Fruit fly (Drosophila melanogaster) whole organism, embryonic: ENCODE data around the gene Dh44.

Source experiments
- Abd-B ChIP-seq: fragments of 200-800 bp; sonication (Bioruptor generic); optimal IDR thresholded peaks from 2 replicates; lab custom pipeline; 2018; ENCODE audit warnings: missing biosample characterization, mild to moderate bottlenecking, missing genetic modification characterization, moderate library complexity
- Blimp-1 ChIP-seq: fragments of 200-800 bp; sonication (Bioruptor generic); optimal IDR thresholded peaks from 3 replicates; lab custom pipeline; 2018; ENCODE audit warnings: missing biosample characterization, missing genetic modification characterization, mild to moderate bottlenecking, moderate library complexity, missing genetic modification reagents
- BtbVII ChIP-seq: fragments of 200-800 bp; sonication (Bioruptor generic); optimal IDR thresholded peaks from 3 replicates; lab custom pipeline; 2017; ENCODE audit warnings: missing biosample characterization, mild to moderate bottlenecking, missing genetic modification characterization
- C15 ChIP-seq: fragments of 200-800 bp; sonication (Bioruptor generic); IDR thresholded peaks from 3 replicates; pipeline ENCODE4 v1.3.6; 2022; ENCODE audit warnings: missing biosample characterization, missing genetic modification characterization
- CG11093 ChIP-seq: fragments of 200-800 bp; sonication (Bioruptor generic); IDR thresholded peaks from 3 replicates; pipeline ENCODE4 v1.3.6; 2022; ENCODE audit warnings: missing biosample characterization, missing genetic modification characterization
- CG11723 ChIP-seq: fragments of 200-800 bp; sonication (Bioruptor generic); optimal IDR thresholded peaks from 2 replicates; lab custom pipeline; 2017; ENCODE audit warnings: missing biosample characterization, mild to moderate bottlenecking, missing genetic modification characterization
- CG12769 ChIP-seq: fragments of 200-800 bp; sonication (Bioruptor generic); optimal IDR thresholded peaks from 2 replicates; lab custom pipeline; 2019; ENCODE audit warnings: missing biosample characterization, mild to moderate bottlenecking, missing genetic modification characterization, moderate library complexity
- CG13775 ChIP-seq: fragments of 200-800 bp; sonication (Bioruptor generic); optimal IDR thresholded peaks from 3 replicates; lab custom pipeline; 2017; ENCODE audit warnings: missing biosample characterization, mild to moderate bottlenecking, missing genetic modification characterization
- CG13894 ChIP-seq: fragments of 200-800 bp; sonication (Bioruptor generic); optimal IDR thresholded peaks from 3 replicates; lab custom pipeline; 2018; ENCODE audit warnings: missing biosample characterization, mild to moderate bottlenecking, missing genetic modification characterization, moderate library complexity
- CG14441 ChIP-seq: fragments of 200-800 bp; sonication (Bioruptor generic); IDR thresholded peaks from 2 replicates; pipeline ENCODE4 v1.3.6; 2022; ENCODE audit warnings: missing biosample characterization, missing genetic modification characterization
- CG1602 ChIP-seq: fragments of 200-800 bp; sonication (Bioruptor generic); optimal IDR thresholded peaks from 3 replicates; lab custom pipeline; 2016; ENCODE audit warnings: missing biosample characterization, missing genetic modification characterization
- CG16779 ChIP-seq: fragments of 200-800 bp; sonication (Bioruptor generic); IDR thresholded peaks from 2 replicates; pipeline ENCODE4 v1.3.6; 2022; ENCODE audit warnings: missing biosample characterization, missing genetic modification characterization
- CG17328 ChIP-seq: fragments of 200-800 bp; sonication (Bioruptor generic); IDR thresholded peaks from 2 replicates; pipeline ENCODE4 v1.3.6; 2022; ENCODE audit warnings: missing biosample characterization, missing genetic modification characterization
- CG17612 ChIP-seq: fragments of 200-800 bp; sonication (Bioruptor generic); IDR thresholded peaks from 2 replicates; pipeline ENCODE4 v1.3.6; 2022; ENCODE audit warnings: missing biosample characterization, missing genetic modification characterization
- CG2199 ChIP-seq: fragments of 200-800 bp; sonication (Bioruptor generic); IDR thresholded peaks from 3 replicates; pipeline ENCODE4 v1.3.6; 2022; ENCODE audit warnings: missing biosample characterization, missing genetic modification characterization
- CG31388 ChIP-seq: fragments of 200-800 bp; sonication (Bioruptor generic); optimal IDR thresholded peaks from 2 replicates; lab custom pipeline; 2016; ENCODE audit warnings: missing biosample characterization, missing genetic modification characterization
- CG33557 ChIP-seq: fragments of 200-800 bp; sonication (Bioruptor generic); optimal IDR thresholded peaks from 2 replicates; lab custom pipeline; 2019; ENCODE audit warnings: missing biosample characterization, mild to moderate bottlenecking, missing genetic modification characterization, moderate library complexity
- CG4424 ChIP-seq: fragments of 200-800 bp; sonication (Bioruptor generic); optimal IDR thresholded peaks from 3 replicates; lab custom pipeline; 2016; ENCODE audit warnings: missing biosample characterization, missing genetic modification characterization
- CG4707 ChIP-seq: fragments of 200-800 bp; sonication (Bioruptor generic); optimal IDR thresholded peaks from 2 replicates; lab custom pipeline; 2018; ENCODE audit warnings: missing biosample characterization, mild to moderate bottlenecking, missing genetic modification characterization, moderate library complexity
- CG8359 ChIP-seq: fragments of 200-800 bp; sonication (Bioruptor generic); optimal IDR thresholded peaks from 2 replicates; lab custom pipeline; 2017; ENCODE audit warnings: missing biosample characterization, mild to moderate bottlenecking, missing genetic modification characterization, borderline replicate concordance
- Camta ChIP-seq: fragments of 200-800 bp; sonication (Bioruptor generic); optimal IDR thresholded peaks from 2 replicates; lab custom pipeline; 2016; ENCODE audit warnings: missing biosample characterization, missing genetic modification characterization
- Fer1 ChIP-seq: fragments of 200-800 bp; sonication (Bioruptor generic); optimal IDR thresholded peaks from 2 replicates; lab custom pipeline; 2017; ENCODE audit warnings: missing biosample characterization, mild to moderate bottlenecking, missing genetic modification characterization
- Fer3 ChIP-seq: fragments of 200-800 bp; sonication (Bioruptor generic); optimal IDR thresholded peaks from 2 replicates; lab custom pipeline; 2018; ENCODE audit warnings: missing biosample characterization, mild to moderate bottlenecking, missing genetic modification characterization, moderate library complexity
- Hr3 ChIP-seq: fragments of 200-800 bp; sonication (Bioruptor generic); optimal IDR thresholded peaks from 3 replicates; lab custom pipeline; 2016; ENCODE audit warnings: missing biosample characterization, missing genetic modification characterization
- Med ChIP-seq: fragments of 200-800 bp; sonication (Bioruptor generic); peaks from one replicate; lab custom pipeline; 2016; ENCODE audit warnings: missing biosample characterization, missing genetic modification characterization, mild to moderate bottlenecking, inconsistent platforms, moderate library complexity
- Rfx ChIP-seq: fragments of 200-800 bp; sonication (Bioruptor generic); IDR thresholded peaks from 2 replicates; pipeline ENCODE4 v1.3.6; 2022; ENCODE audit warnings: missing biosample characterization, missing genetic modification characterization
- Side ChIP-seq: fragments of 200-800 bp; sonication (Bioruptor generic); optimal IDR thresholded peaks from 2 replicates; lab custom pipeline; 2016; ENCODE audit warnings: missing biosample characterization, missing genetic modification characterization
- Sox102F ChIP-seq: fragments of 200-800 bp; sonication (Bioruptor generic); optimal IDR thresholded peaks from 2 replicates; lab custom pipeline; 2018; ENCODE audit warnings: missing biosample characterization, mild to moderate bottlenecking, missing genetic modification characterization, moderate library complexity
- Xrp1 ChIP-seq: fragments of 200-800 bp; sonication (Bioruptor generic); IDR thresholded peaks from 2 replicates; pipeline ENCODE4 v1.3.6; 2022; ENCODE audit warnings: missing biosample characterization, missing genetic modification characterization
- ac ChIP-seq: fragments of 200-800 bp; sonication (Bioruptor generic); optimal IDR thresholded peaks from 3 replicates; lab custom pipeline; 2017; ENCODE audit warnings: missing biosample characterization, mild to moderate bottlenecking, missing genetic modification characterization
- ase ChIP-seq: fragments of 200-800 bp; sonication (Bioruptor generic); IDR thresholded peaks from 3 replicates; pipeline ENCODE4 v1.3.6; 2022; ENCODE audit warnings: missing biosample characterization, missing genetic modification characterization
- bsh ChIP-seq, 2 experiments: fragments of 200-800 bp; sonication (Bioruptor generic); optimal IDR thresholded peaks; 2 replicates each; lab custom pipeline; 2017 to 2018; ENCODE audit warnings: mild to moderate bottlenecking in 2 of 2, missing biosample characterization in 2 of 2, missing genetic modification characterization in 2 of 2, moderate library complexity in 1 of 2
- btn ChIP-seq: fragments of 200-800 bp; sonication (Bioruptor generic); optimal IDR thresholded peaks from 2 replicates; lab custom pipeline; 2016; ENCODE audit warnings: missing biosample characterization, missing genetic modification characterization
- cas ChIP-seq: fragments of 200-800 bp; sonication (Bioruptor generic); IDR thresholded peaks from 2 replicates; pipeline ENCODE4 v1.3.6; 2022; ENCODE audit warnings: missing biosample characterization, missing genetic modification characterization
- chif ChIP-seq, 2 experiments: fragments of 200-800 bp; sonication (Bioruptor generic); optimal IDR thresholded peaks; 3 replicates each; lab custom pipeline; 2016; ENCODE audit warnings: missing biosample characterization in 2 of 2, missing genetic modification characterization in 2 of 2
- chinmo ChIP-seq: fragments of 200-800 bp; sonication (Bioruptor generic); IDR thresholded peaks from 4 replicates; pipeline ENCODE4 v1.3.6; 2022; ENCODE audit warnings: missing biosample characterization, missing genetic modification characterization; ENCODE audit not compliant: partially characterized antibody
- chm ChIP-seq: fragments of 200-800 bp; sonication (Bioruptor generic); IDR thresholded peaks from 2 replicates; pipeline ENCODE4 v1.3.6; 2022; ENCODE audit warnings: missing biosample characterization, missing genetic modification characterization
- crol ChIP-seq: fragments of 200-800 bp; sonication (Bioruptor generic); IDR thresholded peaks from 2 replicates; pipeline ENCODE4 v1.3.6; 2022; ENCODE audit warnings: missing biosample characterization, missing genetic modification characterization
- dimm ChIP-seq: fragments of 200-800 bp; sonication (Bioruptor generic); IDR thresholded peaks from 2 replicates; pipeline ENCODE4 v1.3.6; 2022; ENCODE audit warnings: missing biosample characterization, missing genetic modification characterization
- eve ChIP-seq, 2 experiments: fragments of >200 bp; optimal IDR thresholded peaks; 2 replicates each; lab custom pipeline; 2017; ENCODE audit warnings: missing biosample characterization in 2 of 2, missing genetic modification characterization in 2 of 2
- her ChIP-seq: fragments of 200-800 bp; sonication (Bioruptor generic); optimal IDR thresholded peaks from 2 replicates; lab custom pipeline; 2016; ENCODE audit warnings: missing biosample characterization, missing genetic modification characterization
- hth ChIP-seq: fragments of >200 bp; optimal IDR thresholded peaks from 2 replicates; lab custom pipeline; 2017; ENCODE audit warnings: inconsistent platforms
- lola ChIP-seq, 3 experiments: fragments of >200 bp in 2 of 3; fragments of 200-800 bp in 1 of 3; sonication (Bioruptor generic) in 1 of 3; optimal IDR thresholded peaks; 2 replicates each; lab custom pipeline; 2017 to 2019; ENCODE audit warnings: missing biosample characterization in 3 of 3, missing genetic modification characterization in 3 of 3, mild to moderate bottlenecking in 1 of 3, moderate library complexity in 1 of 3
- nau ChIP-seq: fragments of 200-800 bp; sonication (Bioruptor generic); optimal IDR thresholded peaks from 3 replicates; lab custom pipeline; 2017; ENCODE audit warnings: missing biosample characterization, mild to moderate bottlenecking, missing genetic modification characterization, missing genetic modification reagents
- phol ChIP-seq: fragments of 200-800 bp; sonication (Bioruptor generic); optimal IDR thresholded peaks from 3 replicates; lab custom pipeline; 2018; ENCODE audit warnings: missing biosample characterization, mild to moderate bottlenecking, missing genetic modification characterization, moderate library complexity
- prd ChIP-seq, 3 experiments: fragments of >200 bp in 2 of 3; fragments of 200-800 bp in 1 of 3; sonication (Bioruptor generic) in 1 of 3; optimal IDR thresholded peaks in 2 of 3; IDR thresholded peaks in 1 of 3; 2 replicates in 2 of 3; 3 replicates in 1 of 3; pipeline versions ENCODE4 v1.3.6 to Lab custom; 2017 to 2022; ENCODE audit warnings: missing biosample characterization in 1 of 3, missing genetic modification characterization in 1 of 3
- ro ChIP-seq: fragments of 200-800 bp; sonication (Bioruptor generic); IDR thresholded peaks from 2 replicates; pipeline ENCODE4 v1.3.6; 2022; ENCODE audit warnings: missing biosample characterization, missing genetic modification characterization
- sens ChIP-seq: fragments of 200-800 bp; sonication (Bioruptor generic); peaks from one replicate; lab custom pipeline; 2016; ENCODE audit warnings: missing biosample characterization, missing genetic modification characterization
- slp2 ChIP-seq: fragments of 200-800 bp; sonication (Bioruptor generic); optimal IDR thresholded peaks from 2 replicates; lab custom pipeline; 2016; ENCODE audit warnings: missing biosample characterization, missing genetic modification characterization
- stwl ChIP-seq: fragments of 200-800 bp; sonication (Bioruptor generic); optimal IDR thresholded peaks from 3 replicates; lab custom pipeline; 2018; ENCODE audit warnings: missing biosample characterization, mild to moderate bottlenecking, missing genetic modification characterization, moderate library complexity
- zfh1 ChIP-seq: fragments of 200-800 bp; sonication (Bioruptor generic); IDR thresholded peaks from 3 replicates; pipeline ENCODE4 v1.3.6; 2022; ENCODE audit warnings: missing biosample characterization, missing genetic modification characterization

Gene Dh44

dm6 chr3R:9605084-9605483, 32.9 kb upstream of the Dh44 start (continued):
- TF ChIP-seq chinmo (GFP tag; lab: Robert Waterston, UW): no peak
- no peak for TF ChIP-seq CG4707
- peak; percentile 44 for TF ChIP-seq CG13775
- peak; percentile 12 for TF ChIP-seq ac (GFP tag; lab: Kevin White, UChicago)
- TF ChIP-seq ase: no peak
- no peak for TF ChIP-seq her (GFP tag; lab: Kevin White, UChicago)
- peak in 1 of 3 experiments; percentile 71 for TF ChIP-seq lola (GFP tag; optimal IDR thresholded peaks at IDR 0.05; lab: Kevin White, UChicago)
- TF ChIP-seq CG11723 (GFP tag; lab: Kevin White, UChicago): peak; percentile 1
- TF ChIP-seq CG17612 (GFP tag; lab: Robert Waterston, UW): no peak
- TF ChIP-seq eve (GFP tag; optimal IDR thresholded peaks at IDR 0.05; lab: Kevin White, UChicago): peak in 1 of 2 experiments; percentile 41
- TF ChIP-seq CG14441 (GFP tag; lab: Robert Waterston, UW): no peak
- no peak for TF ChIP-seq CG1602
- peak; percentile 59 for TF ChIP-seq CG17328
- peak; percentile 67 for TF ChIP-seq CG4424 (GFP tag; lab: Kevin White, UChicago)
- peak; percentile 67 for TF ChIP-seq Blimp-1
- peak; percentile 75 for TF ChIP-seq Med
- TF ChIP-seq phol (tag; lab: Kevin White, UChicago): peak; percentile 62
- TF ChIP-seq CG11093 (GFP tag; lab: Robert Waterston, UW): no peak
- peak; percentile 63; the same call in 1 of the 2 replicates for TF ChIP-seq chm (GFP tag; lab: Robert Waterston, UW)
- peak; percentile 13 for TF ChIP-seq btn (GFP tag; lab: Kevin White, UChicago)
- peak; percentile 54 for TF ChIP-seq Side
- TF ChIP-seq zfh1 (GFP tag; lab: Robert Waterston, UW): peak; percentile 68; the same call in 1 of the 3 replicates
- peak; percentile 16 for TF ChIP-seq Hr3 (GFP tag; lab: Kevin White, UChicago)
- TF ChIP-seq Rfx (GFP tag; lab: Robert Waterston, UW): no peak
- no peak for TF ChIP-seq CG12769
- TF ChIP-seq CG2199 (GFP tag; lab: Robert Waterston, UW): peak; percentile 71; the same call in 2 of the 3 replicates
- TF ChIP-seq Fer3 (tag; lab: Kevin White, UChicago): no peak
- TF ChIP-seq crol (GFP tag; lab: Robert Waterston, UW): peak; percentile 29; the same call in 1 of the 2 replicates
- no peak for TF ChIP-seq prd (optimal IDR thresholded peaks at IDR 0.05; lab: Kevin White, UChicago)
- TF ChIP-seq prd (GFP tag; IDR thresholded peaks at IDR 0.05; lab: Robert Waterston, UW): peak; percentile 77
- no peak for TF ChIP-seq ro (GFP tag; lab: Robert Waterston, UW)
- TF ChIP-seq Camta (GFP tag; lab: Kevin White, UChicago): no peak
- TF ChIP-seq dimm: no peak
- TF ChIP-seq slp2 (GFP tag; lab: Kevin White, UChicago): peak; percentile 12
- no peak for TF ChIP-seq BtbVII
- TF ChIP-seq cas: no peak
- TF ChIP-seq stwl (tag; lab: Kevin White, UChicago): peak; percentile 2
- no peak for TF ChIP-seq C15 (GFP tag; lab: Robert Waterston, UW)
- TF ChIP-seq CG13894 (tag; lab: Kevin White, UChicago): no peak
- TF ChIP-seq chif (GFP tag; optimal IDR thresholded peaks at IDR 0.05; lab: Kevin White, UChicago): peak; percentile 55 to 69
- no peak for TF ChIP-seq nau (GFP tag; lab: Kevin White, UChicago)
- no peak for TF ChIP-seq hth (lab: Kevin White, UChicago)
- peak; percentile 23 for TF ChIP-seq Abd-B
- TF ChIP-seq CG33557: peak; percentile 56
- TF ChIP-seq Xrp1 (GFP tag; lab: Robert Waterston, UW): peak; percentile 78
- TF ChIP-seq bsh (GFP tag; optimal IDR thresholded peaks at IDR 0.05; lab: Kevin White, UChicago): peak; percentile 47 to 77
- no peak for TF ChIP-seq Sox102F (GFP tag; lab: Kevin White, UChicago)
- TF ChIP-seq CG16779 (GFP tag; lab: Robert Waterston, UW): no peak
- peak; percentile 42 for TF ChIP-seq CG8359 (GFP tag; lab: Kevin White, UChicago)
- TF ChIP-seq sens (GFP tag; lab: Kevin White, UChicago): peak; percentile 93
- TF ChIP-seq CG31388: no peak
- no peak for TF ChIP-seq Fer1 (GFP tag; lab: Kevin White, UChicago)
